Worm (Caenorhabditis elegans) whole organism, early embryonic: ENCODE results near the gene gpx-5.

Source experiments
- B0310.2 ChIP-seq: sonication (generic microtip); optimal IDR thresholded peaks from 2 replicates; lab custom pipeline; 2016; ENCODE audit warnings: mild to moderate bottlenecking, missing genetic modification characterization, missing compliant biosample characterization
- F13C5.2 ChIP-seq: sonication (generic microtip); optimal IDR thresholded peaks from 2 replicates; lab custom pipeline; 2017; ENCODE audit warnings: mild to moderate bottlenecking, missing genetic modification characterization, inconsistent platforms, missing compliant biosample characterization
- ama-1 ChIP-seq: fragments of 150-350 bp; optimal IDR thresholded peaks from 2 replicates; lab custom pipeline; 2014
- ceh-36 ChIP-seq: sonication (generic microtip); optimal IDR thresholded peaks from 2 replicates; lab custom pipeline; 2016; ENCODE audit warnings: missing genetic modification characterization, inconsistent platforms, missing compliant biosample characterization
- ets-7 ChIP-seq: sonication (generic microtip); optimal IDR thresholded peaks from 2 replicates; lab custom pipeline; 2016; ENCODE audit warnings: missing genotype, missing genetic modification characterization, missing compliant biosample characterization
- flt-1 ChIP-seq: fragments of 200-800 bp; sonication (Bioruptor generic); IDR thresholded peaks from 2 replicates; pipeline ENCODE4 v1.3.6; 2022; ENCODE audit warnings: missing genetic modification characterization, missing compliant biosample characterization
- hmbx-1 ChIP-seq: sonication (generic microtip); optimal IDR thresholded peaks from 2 replicates; lab custom pipeline; 2016; ENCODE audit warnings: mild to moderate bottlenecking, missing genetic modification characterization, missing compliant biosample characterization
- hmg-4 ChIP-seq: fragments of 200-800 bp; sonication (Bioruptor generic); optimal IDR thresholded peaks from 2 replicates; lab custom pipeline; 2018; ENCODE audit warnings: mild to moderate bottlenecking, missing genetic modification characterization, missing compliant biosample characterization
- pes-1 ChIP-seq: fragments of 200-800 bp; sonication (Bioruptor generic); IDR thresholded peaks from 2 replicates; pipeline ENCODE4 v1.3.6; 2022; ENCODE audit warnings: missing genetic modification reagents, missing genetic modification characterization, missing compliant biosample characterization
- sea-1 ChIP-seq: fragments of 200-800 bp; sonication (Bioruptor generic); conservative IDR thresholded peaks from 2 replicates; pipeline ENCODE4 v1.3.6; 2022; ENCODE audit warnings: missing genetic modification characterization, missing compliant biosample characterization
- tbx-37 ChIP-seq: fragments of 200-800 bp; sonication (Bioruptor generic); conservative IDR thresholded peaks from 2 replicates; pipeline ENCODE4 v1.3.6; 2022; ENCODE audit warnings: missing genetic modification reagents, missing genetic modification characterization, missing compliant biosample characterization

ce11 chrX:9548011-9548795 lies 36.3 kb upstream of the gpx-5 start:
- no peak for TF ChIP-seq hmbx-1 (tag; lab: Kevin White, UChicago)
- TF ChIP-seq tbx-37, result no peak
- TF ChIP-seq hmg-4 (GFP tag; lab: Kevin White, UChicago), result no peak
- TF ChIP-seq sea-1 (GFP tag; lab: Robert Waterston, UW), result no peak
- TF ChIP-seq ama-1 (lab: Kevin White, UChicago), result no peak
- no peak for TF ChIP-seq flt-1 (GFP tag; lab: Robert Waterston, UW)
- no peak for TF ChIP-seq pes-1 (GFP tag; lab: Robert Waterston, UW)
- no peak for TF ChIP-seq ceh-36 (tag; lab: Kevin White, UChicago)
- TF ChIP-seq F13C5.2, result no peak
- no peak for TF ChIP-seq ets-7 (tag; lab: Kevin White, UChicago)
- TF ChIP-seq B0310.2 (tag; lab: Kevin White, UChicago), result no peak
